Fruit fly (Drosophila melanogaster) whole organism, embryonic: ENCODE measurements around the gene CG5509.

Experiments used
- Bdp1 ChIP-seq: fragments of 200-800 bp; sonication (Bioruptor generic); optimal IDR thresholded peaks from 3 replicates; lab custom pipeline; 2016; ENCODE audit warnings: missing biosample characterization, missing genetic modification characterization
- CG15073 ChIP-seq: fragments of 200-800 bp; sonication (Bioruptor generic); optimal IDR thresholded peaks from 2 replicates; lab custom pipeline; 2016; ENCODE audit warnings: missing biosample characterization, missing genetic modification characterization
- CG2116 ChIP-seq: fragments of 200-800 bp; sonication (Bioruptor generic); optimal IDR thresholded peaks from 3 replicates; lab custom pipeline; 2018; ENCODE audit warnings: missing biosample characterization, mild to moderate bottlenecking, missing genetic modification characterization
- CG2120 ChIP-seq: fragments of 200-800 bp; sonication (Bioruptor generic); optimal IDR thresholded peaks from 3 replicates; lab custom pipeline; 2016; ENCODE audit warnings: missing biosample characterization, missing genetic modification characterization
- CrebB ChIP-seq: fragments of 200-800 bp; sonication (Bioruptor generic); optimal IDR thresholded peaks from 3 replicates; lab custom pipeline; 2018; ENCODE audit warnings: missing biosample characterization, mild to moderate bottlenecking, missing genetic modification characterization
- Dad ChIP-seq: fragments of 200-800 bp; sonication (Bioruptor generic); optimal IDR thresholded peaks from 3 replicates; lab custom pipeline; 2016; ENCODE audit warnings: missing biosample characterization, missing genetic modification characterization
- HLH4C ChIP-seq: fragments of 200-800 bp; sonication (Bioruptor generic); IDR thresholded peaks from 3 replicates; pipeline ENCODE4 v1.3.6; 2022; ENCODE audit warnings: missing biosample characterization, missing genetic modification characterization; ENCODE audit not compliant: partially characterized antibody
- Jarid2 ChIP-seq: fragments of 200-800 bp; sonication (Bioruptor generic); optimal IDR thresholded peaks from 3 replicates; lab custom pipeline; 2017; ENCODE audit warnings: mild to moderate bottlenecking, missing biosample characterization, missing genetic modification reagents, missing genetic modification characterization
- Vsx1 ChIP-seq: fragments of 200-800 bp; sonication (Bioruptor generic); optimal IDR thresholded peaks from 2 replicates; lab custom pipeline; 2017; ENCODE audit warnings: missing biosample characterization, mild to moderate bottlenecking, missing genetic modification characterization, missing genetic modification reagents
- chn ChIP-seq: fragments of 200-800 bp; sonication (Bioruptor generic); optimal IDR thresholded peaks from 2 replicates; lab custom pipeline; 2016; ENCODE audit warnings: missing biosample characterization, missing genetic modification characterization
- fu2 ChIP-seq: fragments of 200-800 bp; sonication (Bioruptor generic); optimal IDR thresholded peaks from 2 replicates; lab custom pipeline; 2016; ENCODE audit warnings: missing biosample characterization, missing genetic modification characterization
- kah ChIP-seq: fragments of 200-800 bp; sonication (Bioruptor generic); optimal IDR thresholded peaks from 2 replicates; lab custom pipeline; 2018; ENCODE audit warnings: missing biosample characterization, mild to moderate bottlenecking, missing genetic modification characterization

DNA sequence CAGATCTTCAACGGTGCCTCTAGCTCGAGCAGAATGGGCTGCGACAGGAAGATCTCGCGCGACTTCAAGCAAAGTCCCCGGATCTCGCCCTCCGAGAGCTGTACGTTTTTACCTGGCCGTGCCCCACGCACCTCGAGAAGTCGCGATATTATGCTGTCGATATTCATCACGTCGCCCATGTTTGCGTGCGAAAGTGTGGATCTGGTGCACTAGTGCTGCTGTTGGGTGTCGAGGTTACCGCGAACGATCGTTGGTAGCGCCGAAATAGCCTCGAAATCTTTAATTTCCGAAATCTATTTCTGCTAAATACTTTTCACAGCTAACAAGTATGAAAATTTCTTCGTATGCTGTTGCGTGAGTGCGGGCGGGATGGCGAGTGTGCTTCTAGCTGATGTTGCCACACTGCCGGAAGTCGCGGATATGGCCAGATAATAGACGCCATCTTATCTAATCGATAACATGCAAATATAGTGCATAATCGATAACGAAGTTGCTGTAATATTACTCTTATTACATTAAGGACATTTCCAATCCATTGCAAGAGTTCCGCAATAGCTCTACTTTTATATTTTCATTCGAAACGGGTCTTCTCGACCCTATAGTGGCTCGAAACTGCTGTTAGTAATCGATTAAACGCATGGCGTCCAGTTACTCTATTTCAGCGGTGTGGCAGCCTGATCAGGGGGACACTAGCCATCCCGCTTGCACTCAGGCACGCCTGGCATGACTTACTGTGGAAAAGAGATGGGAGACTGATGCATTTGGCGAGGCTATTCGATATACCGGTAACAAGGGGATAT, 26.6 kb upstream of the CG5509 start, which contains the start of gene Pp1-87B:
- TF ChIP-seq Jarid2 (GFP tag; lab: Kevin White, UChicago): no peak
- TF ChIP-seq CG15073 (GFP tag; lab: Kevin White, UChicago): no peak
- no peak for TF ChIP-seq Bdp1 (GFP tag; lab: Kevin White, UChicago)
- TF ChIP-seq fu2 (GFP tag; lab: Kevin White, UChicago): no peak
- no peak for TF ChIP-seq Dad (GFP tag; lab: Kevin White, UChicago)
- no peak for TF ChIP-seq Vsx1 (GFP tag; lab: Kevin White, UChicago)
- no peak for TF ChIP-seq kah
- peak; percentile 66; the same call in 2 of the 3 replicates for TF ChIP-seq HLH4C (GFP tag; lab: Robert Waterston, UW)
- TF ChIP-seq CrebB (tag; lab: Kevin White, UChicago): no peak
- peak; percentile 66 for TF ChIP-seq CG2116
- TF ChIP-seq CG2120: peak; percentile 7
- no peak for TF ChIP-seq chn (GFP tag; lab: Kevin White, UChicago)
